Fruit fly (Drosophila melanogaster): ENCODE results near the gene Pxt.
A peak's percentile ranks its signal among the peaks of the same experiment; 100 is the strongest.

Pxt gene

DNA sequence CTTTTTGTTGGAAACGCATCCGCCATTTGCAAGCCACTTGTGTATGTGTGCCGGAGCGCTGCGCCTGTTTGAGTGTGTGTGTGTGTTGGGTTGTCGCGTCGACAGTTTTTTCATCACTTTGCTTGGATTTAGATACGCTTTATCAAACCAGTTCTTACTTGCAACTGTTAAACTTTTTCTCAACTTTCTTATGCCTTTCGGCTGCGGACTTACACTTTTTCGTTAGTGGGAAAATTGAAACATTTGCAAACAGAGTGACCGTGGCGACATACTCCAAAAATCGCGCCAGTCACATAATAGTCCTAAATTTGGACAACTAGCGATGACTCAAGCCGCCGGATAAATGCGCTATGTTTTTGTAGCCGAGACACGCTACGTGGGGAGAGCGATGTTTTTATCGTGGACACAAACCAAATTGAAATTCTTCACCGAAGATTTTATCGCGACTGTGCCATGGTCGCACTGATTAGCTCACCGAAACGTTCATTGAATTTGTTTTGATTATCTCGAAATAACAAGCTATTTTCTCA is 36.9 kb upstream of the Pxt start, which contains the start of the genes alt and CG7655 (continued):
- TF ChIP-seq seq (GFP tag; IDR thresholded peaks at IDR 0.05): no peak
- no peak for TF ChIP-seq corto (GFP tag; optimal IDR thresholded peaks at IDR 0.05)
- no peak for TF ChIP-seq Ravus (GFP tag; IDR thresholded peaks at IDR 0.05)
- TF ChIP-seq Chrac-16 (GFP tag; optimal IDR thresholded peaks at IDR 0.05): no peak
- no peak for TF ChIP-seq ash1 (GFP tag; optimal IDR thresholded peaks at IDR 0.05)
- TF ChIP-seq Myb (GFP tag; optimal IDR thresholded peaks at IDR 0.05): peak; percentile 88
- TF ChIP-seq MBD-R2 (GFP tag; IDR thresholded peaks at IDR 0.05): no peak
- TF ChIP-seq salm (tag; optimal IDR thresholded peaks at IDR 0.05): peak; percentile 12
- TF ChIP-seq CoRest (tag; optimal IDR thresholded peaks at IDR 0.05): peak; percentile 34
- peak; percentile 86 for TF ChIP-seq phol (tag; optimal IDR thresholded peaks at IDR 0.05)
- peak; percentile 45 for TF ChIP-seq CG13424 (tag; optimal IDR thresholded peaks at IDR 0.05)
- peak; percentile 68 for TF ChIP-seq BEAF-32 (GFP tag; optimal IDR thresholded peaks at IDR 0.05)
- TF ChIP-seq CG17361 (GFP tag; IDR thresholded peaks at IDR 0.05): no peak
- TF ChIP-seq CG13287 (GFP tag; IDR thresholded peaks at IDR 0.05; ENCODE audit: partially characterized antibody): no peak
- TF ChIP-seq Ada2b (GFP tag; IDR thresholded peaks at IDR 0.05): no peak
- no peak for TF ChIP-seq CG11695 (GFP tag; IDR thresholded peaks at IDR 0.05)
- TF ChIP-seq Bteb2 (GFP tag; optimal IDR thresholded peaks at IDR 0.05): no peak
- TF ChIP-seq disco-r (GFP tag; optimal IDR thresholded peaks at IDR 0.05): no peak
- TF ChIP-seq Mad (GFP tag; optimal IDR thresholded peaks at IDR 0.05): no peak
- no peak for TF ChIP-seq CG12219 (GFP tag; optimal IDR thresholded peaks at IDR 0.05)
- no peak for TF ChIP-seq chinmo (GFP tag; IDR thresholded peaks at IDR 0.05; ENCODE audit: partially characterized antibody)
- TF ChIP-seq CG3995 (GFP tag; optimal IDR thresholded peaks at IDR 0.05): no peak
- no peak for TF ChIP-seq Neu2 (GFP tag; optimal IDR thresholded peaks at IDR 0.05; ENCODE audit: borderline replicate concordance)
- TF ChIP-seq sima (GFP tag; optimal IDR thresholded peaks at IDR 0.05): no peak
- TF ChIP-seq CG34376 (GFP tag; optimal IDR thresholded peaks at IDR 0.05): no peak
- TF ChIP-seq nerfin-2 (GFP tag; IDR thresholded peaks at IDR 0.05; ENCODE audit: partially characterized antibody): no peak
- TF ChIP-seq CG32772 (GFP tag; IDR thresholded peaks at IDR 0.05): no peak
- TF ChIP-seq Adf1 (GFP tag; IDR thresholded peaks at IDR 0.05): no peak
- peak; percentile 73 for TF ChIP-seq nmo (GFP tag; optimal IDR thresholded peaks at IDR 0.05)
- TF ChIP-seq HLHmδ (GFP tag; optimal IDR thresholded peaks at IDR 0.05): no peak
- peak; percentile 76 for TF ChIP-seq CG14710 (tag; optimal IDR thresholded peaks at IDR 0.05)
- no peak for TF ChIP-seq sd (tag; optimal IDR thresholded peaks at IDR 0.05)
- no peak for TF ChIP-seq D19B (GFP tag; optimal IDR thresholded peaks at IDR 0.05)
- TF ChIP-seq Max (GFP tag; optimal IDR thresholded peaks at IDR 0.05): no peak
- TF ChIP-seq amos (GFP tag; IDR thresholded peaks at IDR 0.05; ENCODE audit: partially characterized antibody): no peak
- no peak for TF ChIP-seq CG10959 (GFP tag; IDR thresholded peaks at IDR 0.05)
- TF ChIP-seq NfI (GFP tag; optimal IDR thresholded peaks at IDR 0.05): peak; percentile 6
- TF ChIP-seq CG31365 (tag; optimal IDR thresholded peaks at IDR 0.05): no peak
- TF ChIP-seq zfh2 (GFP tag; optimal IDR thresholded peaks at IDR 0.05): peak; percentile 5
- no peak for TF ChIP-seq Dll (GFP tag; IDR thresholded peaks at IDR 0.05; ENCODE audit: partially characterized antibody)
- TF ChIP-seq Dbx (GFP tag; IDR thresholded peaks at IDR 0.05): no peak
- peak; percentile 64 for TF ChIP-seq NC2β (GFP tag; optimal IDR thresholded peaks at IDR 0.05)
- no peak for TF ChIP-seq jing (GFP tag; optimal IDR thresholded peaks at IDR 0.05)
- no peak for TF ChIP-seq CG31388 (GFP tag; optimal IDR thresholded peaks at IDR 0.05)
- TF ChIP-seq CG6689 (GFP tag; IDR thresholded peaks at IDR 0.05): no peak
- no peak for TF ChIP-seq CG15073 (GFP tag; optimal IDR thresholded peaks at IDR 0.05)
- TF ChIP-seq Med (GFP tag): peak; percentile 91
- TF ChIP-seq HLH54F (GFP tag; optimal IDR thresholded peaks at IDR 0.05): no peak
- TF ChIP-seq sqz (GFP tag; optimal IDR thresholded peaks at IDR 0.05): no peak
- TF ChIP-seq dysf (GFP tag; IDR thresholded peaks at IDR 0.05): no peak
- TF ChIP-seq pfk (GFP tag; optimal IDR thresholded peaks at IDR 0.05): no peak

Measured in whole organism, embryonic.